Worm (Caenorhabditis elegans) whole organism, young adult: Measurements from ENCODE around the gene dhps-1.
A peak's percentile ranks its signal among the peaks of the same experiment; 100 is the strongest.

Source experiments
- B0019.2 ChIP-seq: fragments of 200-800 bp; sonication (Bioruptor generic); conservative IDR thresholded peaks from 2 replicates; pipeline ENCODE4 v1.3.6; 2022; ENCODE audit warnings: missing genetic modification reagents, missing genetic modification characterization, missing compliant biosample characterization
- B0035.1 ChIP-seq: sonication (generic microtip); optimal IDR thresholded peaks from 2 replicates; lab custom pipeline; 2016; ENCODE audit warnings: missing genetic modification characterization, mild to moderate bottlenecking, missing compliant biosample characterization, missing genotype, missing genetic modification reagents
- C17E4.6 ChIP-seq: fragments of 200-800 bp; sonication (Bioruptor generic); IDR thresholded peaks from 2 replicates; pipeline ENCODE4 v1.3.6; 2022; ENCODE audit warnings: missing genetic modification reagents, missing genetic modification characterization, missing compliant biosample characterization
- D2030.7 ChIP-seq: fragments of 200-800 bp; sonication (Bioruptor generic); IDR thresholded peaks from 2 replicates; pipeline ENCODE4 v1.3.6; 2022; ENCODE audit warnings: missing genetic modification reagents, missing genetic modification characterization, missing compliant biosample characterization
- F10E7.11 ChIP-seq: sonication (generic microtip); optimal IDR thresholded peaks from 2 replicates; lab custom pipeline; 2017; ENCODE audit warnings: mild to moderate bottlenecking, missing genetic modification characterization, moderate library complexity, missing compliant biosample characterization
- F22D6.2 ChIP-seq: sonication (generic microtip); optimal IDR thresholded peaks from 2 replicates; lab custom pipeline; 2016; ENCODE audit warnings: mild to moderate bottlenecking, missing genetic modification characterization, missing compliant biosample characterization
- F37B4.10 ChIP-seq: fragments of 200-800 bp; sonication (Bioruptor generic); IDR thresholded peaks from 2 replicates; pipeline ENCODE4 v1.3.6; 2022; ENCODE audit warnings: missing genetic modification characterization, missing compliant biosample characterization
- F49E8.2 ChIP-seq: sonication (generic microtip); optimal IDR thresholded peaks from 3 replicates; lab custom pipeline; 2017; ENCODE audit warnings: missing genetic modification characterization, mild to moderate bottlenecking, missing compliant biosample characterization, antibody characterized with exemption, moderate library complexity; ENCODE audit not compliant: insufficient read depth
- T07F8.4 ChIP-seq: sonication (generic microtip); optimal IDR thresholded peaks from 2 replicates; lab custom pipeline; 2016; ENCODE audit warnings: mild to moderate bottlenecking, missing genetic modification characterization, moderate library complexity, missing compliant biosample characterization
- T26A5.8 ChIP-seq: sonication (generic microtip); optimal IDR thresholded peaks from 2 replicates; lab custom pipeline; 2016; ENCODE audit warnings: missing genetic modification characterization, missing compliant biosample characterization
- Y53F4B.3 ChIP-seq: fragments of 200-800 bp; sonication (Bioruptor generic); IDR thresholded peaks from 2 replicates; pipeline ENCODE4 v1.3.6; 2022; ENCODE audit warnings: missing genetic modification reagents, missing genetic modification characterization, missing compliant biosample characterization
- Y95B8A.8 ChIP-seq: fragments of 200-800 bp; sonication (Bioruptor generic); IDR thresholded peaks from 2 replicates; pipeline ENCODE4 v1.3.6; 2022; ENCODE audit warnings: missing genetic modification reagents, missing genetic modification characterization, missing compliant biosample characterization
- aptf-2 ChIP-seq: fragments of 200-800 bp; sonication (Bioruptor generic); conservative IDR thresholded peaks from 2 replicates; pipeline ENCODE4 v1.3.6; 2022; ENCODE audit warnings: missing genetic modification reagents, missing genetic modification characterization, missing compliant biosample characterization
- aptf-3 ChIP-seq: fragments of 200-800 bp; sonication (Bioruptor generic); IDR thresholded peaks from 2 replicates; pipeline ENCODE4 v1.3.6; 2022; ENCODE audit warnings: missing genetic modification characterization, missing compliant biosample characterization
- athp-1 ChIP-seq: sonication (generic microtip); optimal IDR thresholded peaks from 2 replicates; lab custom pipeline; 2017; ENCODE audit warnings: mild to moderate bottlenecking, missing genetic modification characterization, missing compliant biosample characterization
- bed-1 ChIP-seq: fragments of 200-800 bp; sonication (Bioruptor generic); IDR thresholded peaks from 2 replicates; pipeline ENCODE4 v1.3.6; 2022; ENCODE audit warnings: missing genetic modification reagents, missing genetic modification characterization, missing compliant biosample characterization
- die-1 ChIP-seq: sonication (generic microtip); optimal IDR thresholded peaks from 2 replicates; lab custom pipeline; 2016; ENCODE audit warnings: missing genotype, mild to moderate bottlenecking, missing genetic modification characterization, missing compliant biosample characterization
- efl-1 ChIP-seq: fragments of 150-350 bp; optimal IDR thresholded peaks from 2 replicates; lab custom pipeline; 2014; ENCODE audit warnings: missing biosample characterization, missing genetic modification reagents, missing genetic modification characterization
- egl-18 ChIP-seq: fragments of 200-800 bp; sonication (Bioruptor generic); IDR thresholded peaks from 2 replicates; pipeline ENCODE4 v1.3.6; 2022; ENCODE audit warnings: missing genetic modification reagents, missing genetic modification characterization, missing compliant biosample characterization
- egrh-3 ChIP-seq: fragments of 200-800 bp; sonication (Bioruptor generic); IDR thresholded peaks from 2 replicates; pipeline ENCODE4 v1.3.6; 2022; ENCODE audit warnings: missing genetic modification reagents, missing genetic modification characterization, missing compliant biosample characterization
- ekl-4 ChIP-seq: fragments of 200-800 bp; sonication (Bioruptor generic); IDR thresholded peaks from 2 replicates; pipeline ENCODE4 v1.3.6; 2022; ENCODE audit warnings: missing genetic modification reagents, missing genetic modification characterization, missing compliant biosample characterization
- him-1 ChIP-seq: sonication (generic microtip); optimal IDR thresholded peaks from 2 replicates; lab custom pipeline; 2016; ENCODE audit warnings: missing genotype, missing genetic modification reagents, missing genetic modification characterization, missing compliant biosample characterization
- hlh-26 ChIP-seq: fragments of 200-800 bp; sonication (Bioruptor generic); conservative IDR thresholded peaks from 2 replicates; pipeline ENCODE4 v1.3.6; 2022; ENCODE audit warnings: missing genetic modification reagents, missing genetic modification characterization, missing compliant biosample characterization
- hmg-1.2 ChIP-seq: fragments of 200-800 bp; sonication (Bioruptor generic); IDR thresholded peaks from 2 replicates; pipeline ENCODE4 v1.3.6; 2022; ENCODE audit warnings: missing genetic modification reagents, missing genetic modification characterization, missing compliant biosample characterization
- hsf-1 ChIP-seq: fragments of 200-800 bp; sonication (Bioruptor generic); IDR thresholded peaks from 2 replicates; pipeline ENCODE4 v1.3.6; 2022; ENCODE audit warnings: missing genetic modification reagents, missing genetic modification characterization, missing compliant biosample characterization
- let-526 ChIP-seq: fragments of 200-800 bp; sonication (Bioruptor generic); IDR thresholded peaks from 2 replicates; pipeline ENCODE4 v1.3.6; 2022; ENCODE audit warnings: missing genetic modification reagents, missing genetic modification characterization, missing compliant biosample characterization
- let-607 ChIP-seq, 2 experiments: fragments of 200-800 bp in 1 of 2; sonication (Bioruptor generic) in 1 of 2; sonication (generic microtip) in 1 of 2; optimal IDR thresholded peaks; 2 replicates each; lab custom pipeline; 2016 to 2018; ENCODE audit warnings: mild to moderate bottlenecking in 2 of 2, missing compliant biosample characterization in 2 of 2, missing genetic modification characterization in 2 of 2, moderate library complexity in 2 of 2, missing genotype in 1 of 2
- lsy-27 ChIP-seq: sonication (generic microtip); optimal IDR thresholded peaks from 2 replicates; lab custom pipeline; 2017; ENCODE audit warnings: missing genetic modification characterization, mild to moderate bottlenecking, missing compliant biosample characterization, antibody characterized with exemption, missing genotype, borderline replicate concordance; ENCODE audit not compliant: insufficient read depth
- madf-10 ChIP-seq: sonication (generic microtip); optimal IDR thresholded peaks from 2 replicates; lab custom pipeline; 2016; ENCODE audit warnings: mild to moderate bottlenecking, missing genetic modification characterization, missing compliant biosample characterization
- madf-8 ChIP-seq: fragments of 200-800 bp; sonication (Bioruptor generic); conservative IDR thresholded peaks from 2 replicates; pipeline ENCODE4 v1.3.6; 2022; ENCODE audit warnings: missing genetic modification reagents, missing genetic modification characterization, missing compliant biosample characterization
- mcd-1 ChIP-seq: fragments of 200-800 bp; sonication (Bioruptor generic); IDR thresholded peaks from 2 replicates; pipeline ENCODE4 v1.3.6; 2022; ENCODE audit warnings: missing genetic modification reagents, missing genetic modification characterization, missing compliant biosample characterization
- nfya-2 ChIP-seq: fragments of 200-800 bp; sonication (Bioruptor generic); IDR thresholded peaks from 2 replicates; pipeline ENCODE4 v1.3.6; 2022; ENCODE audit warnings: missing genetic modification reagents, missing genetic modification characterization, missing compliant biosample characterization
- nfyb-1 ChIP-seq: fragments of 200-800 bp; sonication (Bioruptor generic); IDR thresholded peaks from 2 replicates; pipeline ENCODE4 v1.3.6; 2022; ENCODE audit warnings: missing genetic modification reagents, missing genetic modification characterization, missing compliant biosample characterization
- rcor-1 ChIP-seq: fragments of 200-800 bp; sonication (Bioruptor generic); IDR thresholded peaks from 2 replicates; pipeline ENCODE4 v1.3.6; 2022; ENCODE audit warnings: missing genetic modification reagents, missing genetic modification characterization, missing compliant biosample characterization
- rpc-1 ChIP-seq, 2 experiments: fragments of 150-350 bp in 1 of 2; sonication (generic microtip) in 1 of 2; optimal IDR thresholded peaks; 2 replicates each; lab custom pipeline; 2014 to 2018; ENCODE audit warnings: missing biosample characterization in 1 of 2, missing genetic modification characterization in 1 of 2, missing genetic modification reagents in 1 of 2, missing genotype in 1 of 2
- snpc-1.1 ChIP-seq: sonication (generic microtip); optimal IDR thresholded peaks from 2 replicates; lab custom pipeline; 2017; ENCODE audit warnings: missing genetic modification characterization, mild to moderate bottlenecking, missing compliant biosample characterization, antibody characterized with exemption, moderate library complexity, missing genotype, missing genetic modification reagents; ENCODE audit not compliant: insufficient read depth
- sptf-2 ChIP-seq: fragments of 200-800 bp; sonication (Bioruptor generic); optimal IDR thresholded peaks from 2 replicates; lab custom pipeline; 2018; ENCODE audit warnings: mild to moderate bottlenecking, missing genetic modification characterization, missing compliant biosample characterization
- tbp1 ChIP-seq: fragments of 200-800 bp; sonication (Bioruptor generic); optimal IDR thresholded peaks from 2 replicates; lab custom pipeline; 2018; ENCODE audit warnings: mild to moderate bottlenecking, missing genetic modification characterization, missing compliant biosample characterization
- tbx-9 ChIP-seq: sonication (generic microtip); optimal IDR thresholded peaks from 2 replicates; lab custom pipeline; 2016; ENCODE audit warnings: borderline replicate concordance, missing genetic modification characterization, inconsistent platforms, missing compliant biosample characterization
- tlf-1 ChIP-seq: fragments of 200-800 bp; sonication (Bioruptor generic); optimal IDR thresholded peaks from 2 replicates; lab custom pipeline; 2018; ENCODE audit warnings: mild to moderate bottlenecking, missing genetic modification characterization, missing compliant biosample characterization
- ztf-18 ChIP-seq: sonication (generic microtip); optimal IDR thresholded peaks from 2 replicates; lab custom pipeline; 2016; ENCODE audit warnings: missing genotype, mild to moderate bottlenecking, missing genetic modification characterization, missing compliant biosample characterization
- ztf-25 ChIP-seq: fragments of 200-800 bp; sonication (Bioruptor generic); IDR thresholded peaks from 2 replicates; pipeline ENCODE4 v1.3.6; 2022; ENCODE audit warnings: missing genetic modification reagents, missing genetic modification characterization, missing compliant biosample characterization
- ztf-28 ChIP-seq: fragments of 200-800 bp; sonication (Bioruptor generic); IDR thresholded peaks from 2 replicates; pipeline ENCODE4 v1.3.6; 2022; ENCODE audit warnings: missing genetic modification reagents, missing genetic modification characterization, missing compliant biosample characterization
- ztf-6 ChIP-seq: fragments of 200-800 bp; sonication (Bioruptor generic); IDR thresholded peaks from 2 replicates; pipeline ENCODE4 v1.3.6; 2022; ENCODE audit warnings: missing genetic modification reagents, missing genetic modification characterization, missing compliant biosample characterization

Gene dhps-1

DNA sequence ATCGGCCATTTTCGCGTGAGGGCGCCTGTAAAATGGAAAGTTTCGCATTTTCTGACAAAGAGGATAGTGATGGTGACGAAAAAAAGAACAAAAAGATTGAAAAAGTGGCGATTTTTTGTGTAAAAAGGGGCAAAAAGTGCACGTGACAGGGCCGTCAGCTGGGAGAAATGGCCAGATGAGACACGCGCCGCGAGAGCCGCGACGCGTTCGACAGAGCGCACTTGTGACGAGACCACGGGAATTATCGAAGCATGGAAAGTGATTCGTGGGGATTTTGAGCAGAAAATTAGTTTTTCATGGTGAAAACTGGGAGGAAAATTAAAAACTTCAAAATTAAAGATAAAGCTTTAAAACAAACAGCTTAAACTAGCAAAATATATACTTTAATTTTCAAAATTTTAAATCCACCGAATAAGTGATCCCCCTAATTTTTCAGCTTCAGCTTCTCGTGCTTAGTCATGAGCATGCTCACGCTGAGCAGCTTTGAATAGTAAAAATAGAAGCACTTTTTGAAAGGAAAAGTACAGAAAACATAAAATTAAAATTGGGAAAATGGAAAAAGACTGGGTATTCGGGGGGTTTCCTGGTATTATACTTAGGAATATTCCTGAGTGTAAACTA is 25.2 kb upstream of the dhps-1 start, which contains the start of gene W03C9.5 (continued):
- TF ChIP-seq egrh-3 (peak; percentile 76), ztf-25 (GFP tag; lab: Robert Waterston, UW) (peak; percentile 82; the same call in 1 of the 2 replicates), him-1 (tag; lab: Kevin White, UChicago) (no peak), hlh-26 (GFP tag; lab: Robert Waterston, UW) (no peak), F49E8.2 (tag; lab: Kevin White, UChicago) (peak; percentile 63), F22D6.2 (tag; lab: Kevin White, UChicago) (peak; percentile 72), D2030.7 (GFP tag; lab: Robert Waterston, UW) (peak; percentile 79), Y95B8A.8 (GFP tag; lab: Robert Waterston, UW) (peak; percentile 90), sptf-2 (GFP tag; lab: Kevin White, UChicago) (no peak), ztf-28 (GFP tag; lab: Robert Waterston, UW) (peak; percentile 93), die-1 (tag; lab: Kevin White, UChicago) (peak; percentile 38), B0035.1 (tag; lab: Kevin White, UChicago) (peak; percentile 50)

DNA sequence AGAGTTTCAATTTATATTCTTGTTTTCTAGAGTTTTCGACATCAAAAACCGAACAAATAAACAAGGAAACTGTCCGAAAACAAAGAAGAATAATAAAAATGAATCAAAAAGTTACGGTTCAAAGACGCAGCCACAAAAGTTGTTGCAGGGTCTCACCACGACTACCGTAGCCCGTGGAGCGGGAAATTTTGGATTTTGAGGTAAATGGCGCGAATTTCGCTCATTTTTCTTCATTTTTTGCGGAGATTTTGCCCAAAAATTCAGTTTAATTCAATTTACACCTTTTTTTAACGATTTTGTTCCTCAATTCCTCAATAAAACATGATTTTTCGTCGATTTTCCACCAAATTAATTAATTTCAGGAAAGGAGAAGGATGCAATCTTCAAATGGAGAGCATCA is 24.5 kb upstream of the dhps-1 start, which contains the start of gene mex-1:
Gene mex-1, plus strand, starts transcription at position 363 of the 400 bp plus-strand sequence.
- TF ChIP-seq nfyb-1 (GFP tag; lab: Robert Waterston, UW), result peak; percentile 85; the same call in 1 of the 2 replicates
- TF ChIP-seq T07F8.4, result no peak
- peak; percentile 68 for TF ChIP-seq tbp1 (GFP tag; lab: Kevin White, UChicago)
- TF ChIP-seq B0019.2 (GFP tag; lab: Robert Waterston, UW), result peak; percentile 91
- TF ChIP-seq athp-1 (tag; lab: Kevin White, UChicago), result peak; percentile 66
- no peak for TF ChIP-seq F22D6.2 (tag; lab: Kevin White, UChicago)
- TF ChIP-seq D2030.7 (GFP tag; lab: Robert Waterston, UW), result peak; percentile 98
- TF ChIP-seq lsy-27 (tag; lab: Kevin White, UChicago), result peak; percentile 28
- peak; percentile 91 for TF ChIP-seq hsf-1 (GFP tag; lab: Robert Waterston, UW)
- peak; percentile 92 for TF ChIP-seq ztf-28 (GFP tag; lab: Robert Waterston, UW)
- no peak for TF ChIP-seq ztf-6 (GFP tag; lab: Robert Waterston, UW)
- TF ChIP-seq F37B4.10 (GFP tag; lab: Robert Waterston, UW), result 0 out of 2 replicates have a peak, but pooled peaks have one; percentile 32
- TF ChIP-seq egl-18 (GFP tag; lab: Robert Waterston, UW), result no peak
- peak; percentile 98 for TF ChIP-seq madf-8
- TF ChIP-seq rcor-1 (GFP tag; lab: Robert Waterston, UW), result peak; percentile 92
- peak; percentile 95 for TF ChIP-seq C17E4.6 (GFP tag; lab: Robert Waterston, UW)
- no peak for TF ChIP-seq ztf-18
- no peak for TF ChIP-seq T26A5.8 (tag; lab: Kevin White, UChicago)
- TF ChIP-seq tbx-9, result no peak
- peak; percentile 89 for TF ChIP-seq mcd-1 (GFP tag; lab: Robert Waterston, UW)
- TF ChIP-seq let-526 (GFP tag; lab: Robert Waterston, UW), result no peak
- peak; percentile 91 for TF ChIP-seq ekl-4 (GFP tag; lab: Robert Waterston, UW)
- peak; percentile 95 for TF ChIP-seq tlf-1 (GFP tag; lab: Kevin White, UChicago)
- TF ChIP-seq madf-10 (tag; lab: Kevin White, UChicago), result no peak
- TF ChIP-seq let-607 (tag; optimal IDR thresholded peaks at IDR 0.05; lab: Kevin White, UChicago), result no peak
- TF ChIP-seq F10E7.11 (tag; lab: Kevin White, UChicago), result no peak
- 0 out of 2 replicates have a peak, but pooled peaks have one; percentile 73 for TF ChIP-seq nfya-2 (GFP tag; lab: Robert Waterston, UW)
- no peak for TF ChIP-seq rpc-1 (optimal IDR thresholded peaks at IDR 0.05; lab: Kevin White, UChicago)
- no peak for TF ChIP-seq rpc-1 (tag; optimal IDR thresholded peaks at IDR 0.05; lab: Kevin White, UChicago)
- 0 out of 2 replicates have a peak, but pooled peaks have one; percentile 56 for TF ChIP-seq aptf-2 (GFP tag; lab: Robert Waterston, UW)
- TF ChIP-seq bed-1 (GFP tag; lab: Robert Waterston, UW), result no peak
- no peak for TF ChIP-seq aptf-3 (GFP tag; lab: Robert Waterston, UW)
- TF ChIP-seq Y53F4B.3 (GFP tag; lab: Robert Waterston, UW), result 0 out of 2 replicates have a peak, but pooled peaks have one; percentile 31
- TF ChIP-seq hmg-1.2 (GFP tag; lab: Robert Waterston, UW), result peak; percentile 70
- peak; percentile 72 for TF ChIP-seq snpc-1.1 (tag; lab: Kevin White, UChicago)
- peak; percentile 99 for TF ChIP-seq efl-1
- peak; percentile 62 for TF ChIP-seq him-1 (tag; lab: Kevin White, UChicago)
